Worm (Caenorhabditis elegans) whole organism, early embryonic: ENCODE measurements around the gene F56B3.11.

Experiments used
- B0310.2 ChIP-seq: sonication (generic microtip); optimal IDR thresholded peaks from 2 replicates; lab custom pipeline; 2016; ENCODE audit warnings: mild to moderate bottlenecking, missing genetic modification characterization, missing compliant biosample characterization
- aly-1 ChIP-seq: sonication (generic microtip); optimal IDR thresholded peaks from 2 replicates; lab custom pipeline; 2016; ENCODE audit warnings: missing genetic modification characterization, missing compliant biosample characterization
- ama-1 ChIP-seq: fragments of 150-350 bp; optimal IDR thresholded peaks from 2 replicates; lab custom pipeline; 2014
- hmg-4 ChIP-seq: fragments of 200-800 bp; sonication (Bioruptor generic); optimal IDR thresholded peaks from 2 replicates; lab custom pipeline; 2018; ENCODE audit warnings: mild to moderate bottlenecking, missing genetic modification characterization, missing compliant biosample characterization

ce11 chrIV:762486-763376, 33.6 kb downstream of the F56B3.11 start:
- no peak for TF ChIP-seq B0310.2 (tag; lab: Kevin White, UChicago)
- no peak for TF ChIP-seq aly-1 (tag; lab: Kevin White, UChicago)
- TF ChIP-seq hmg-4 (GFP tag; lab: Kevin White, UChicago), result no peak
- TF ChIP-seq ama-1 (lab: Kevin White, UChicago), result no peak
